Fruit fly (Drosophila melanogaster): ENCODE data around the gene Tsen34.

- TF ChIP-seq cyc (GFP tag; optimal IDR thresholded peaks at IDR 0.05): no peak
- no peak for TF ChIP-seq net (GFP tag; optimal IDR thresholded peaks at IDR 0.05)
- no peak for TF ChIP-seq CG6792 (GFP tag; optimal IDR thresholded peaks at IDR 0.05)
- no peak for TF ChIP-seq OdsH (GFP tag; optimal IDR thresholded peaks at IDR 0.05)
- peak; percentile 26 for TF ChIP-seq CG31627 (GFP tag; optimal IDR thresholded peaks at IDR 0.05)
- TF ChIP-seq Sox102F (GFP tag; optimal IDR thresholded peaks at IDR 0.05): no peak
- no peak for TF ChIP-seq dac (GFP tag; optimal IDR thresholded peaks at IDR 0.05)
- no peak for TF ChIP-seq pdm3 (GFP tag; optimal IDR thresholded peaks at IDR 0.05)
- TF ChIP-seq achi (GFP tag; optimal IDR thresholded peaks at IDR 0.05): no peak
- TF ChIP-seq CG32006 (GFP tag; optimal IDR thresholded peaks at IDR 0.05): no peak
- no peak for TF ChIP-seq CG8632 (GFP tag; optimal IDR thresholded peaks at IDR 0.05)
- TF ChIP-seq vri (GFP tag; optimal IDR thresholded peaks at IDR 0.05): no peak
- TF ChIP-seq acj6 (GFP tag; optimal IDR thresholded peaks at IDR 0.05): no peak
- TF ChIP-seq CG7368 (GFP tag; optimal IDR thresholded peaks at IDR 0.05): no peak
These were observed 28.0 kb upstream of the Tsen34 start, which contains the start of gene Helz for dm6 chr3L:14789676-14790075.
